Fruit fly (Drosophila melanogaster) whole organism, embryonic: ENCODE results near the gene CG5355.

ENCODE experiments used
- Bteb2 ChIP-seq: fragments of 200-800 bp; sonication (Bioruptor generic); optimal IDR thresholded peaks from 2 replicates; lab custom pipeline; 2016; ENCODE audit warnings: missing biosample characterization, missing genetic modification characterization
- CG11247 ChIP-seq: fragments of 200-800 bp; sonication (Bioruptor generic); IDR thresholded peaks from 2 replicates; pipeline ENCODE4 v1.3.6; 2022; ENCODE audit warnings: missing biosample characterization, missing genetic modification characterization
- CG12744 ChIP-seq: fragments of 200-800 bp; sonication (Bioruptor generic); optimal IDR thresholded peaks from 2 replicates; lab custom pipeline; 2016; ENCODE audit warnings: missing biosample characterization, missing genetic modification characterization
- CG12769 ChIP-seq: fragments of 200-800 bp; sonication (Bioruptor generic); optimal IDR thresholded peaks from 2 replicates; lab custom pipeline; 2019; ENCODE audit warnings: missing biosample characterization, mild to moderate bottlenecking, missing genetic modification characterization, moderate library complexity
- CG16863 ChIP-seq: fragments of 200-800 bp; sonication (Bioruptor generic); optimal IDR thresholded peaks from 3 replicates; lab custom pipeline; 2016; ENCODE audit warnings: missing biosample characterization, missing genetic modification characterization
- CG3163 ChIP-seq: fragments of 200-800 bp; sonication (Bioruptor generic); optimal IDR thresholded peaks from 3 replicates; lab custom pipeline; 2016; ENCODE audit warnings: missing biosample characterization, missing genetic modification characterization
- CG34224 ChIP-seq: fragments of 200-800 bp; sonication (Bioruptor generic); IDR thresholded peaks from 3 replicates; pipeline ENCODE4 v1.3.6; 2022; ENCODE audit warnings: missing biosample characterization, missing genetic modification characterization; ENCODE audit not compliant: partially characterized antibody
- CG3995 ChIP-seq: fragments of 200-800 bp; sonication (Bioruptor generic); optimal IDR thresholded peaks from 3 replicates; lab custom pipeline; 2016; ENCODE audit warnings: missing biosample characterization, missing genetic modification characterization
- CG42726 ChIP-seq: fragments of 200-800 bp; sonication (Bioruptor generic); IDR thresholded peaks from 2 replicates; pipeline ENCODE4 v1.3.6; 2022; ENCODE audit warnings: missing biosample characterization, missing genetic modification characterization; ENCODE audit not compliant: partially characterized antibody
- CG4282 ChIP-seq: fragments of 200-800 bp; sonication (Bioruptor generic); optimal IDR thresholded peaks from 2 replicates; lab custom pipeline; 2016; ENCODE audit warnings: missing biosample characterization, missing genetic modification characterization
- CG4707 ChIP-seq: fragments of 200-800 bp; sonication (Bioruptor generic); optimal IDR thresholded peaks from 2 replicates; lab custom pipeline; 2018; ENCODE audit warnings: missing biosample characterization, mild to moderate bottlenecking, missing genetic modification characterization, moderate library complexity
- CG6689 ChIP-seq: fragments of 200-800 bp; sonication (Bioruptor generic); IDR thresholded peaks from 2 replicates; pipeline ENCODE4 v1.3.6; 2022; ENCODE audit warnings: missing biosample characterization, missing genetic modification characterization
- CG9215 ChIP-seq: fragments of 200-800 bp; sonication (Bioruptor generic); IDR thresholded peaks from 2 replicates; pipeline ENCODE4 v1.3.6; 2022; ENCODE audit warnings: missing biosample characterization, missing genetic modification characterization
- CG9817 ChIP-seq: fragments of 200-800 bp; sonication (Bioruptor generic); optimal IDR thresholded peaks from 2 replicates; lab custom pipeline; 2018; ENCODE audit warnings: missing biosample characterization, mild to moderate bottlenecking, missing genetic modification characterization, moderate library complexity
- D19A ChIP-seq: fragments of 200-800 bp; optimal IDR thresholded peaks from 3 replicates; lab custom pipeline; 2019; ENCODE audit warnings: missing biosample characterization, mild to moderate bottlenecking, missing genetic modification characterization, moderate library complexity
- D19B ChIP-seq: fragments of 200-800 bp; sonication (Bioruptor generic); optimal IDR thresholded peaks from 2 replicates; lab custom pipeline; 2017; ENCODE audit warnings: missing biosample characterization, mild to moderate bottlenecking, missing genetic modification characterization
- Deaf1 ChIP-seq: fragments of 200-800 bp; optimal IDR thresholded peaks from 3 replicates; lab custom pipeline; 2019; ENCODE audit warnings: missing biosample characterization, mild to moderate bottlenecking, missing genetic modification characterization, moderate library complexity
- Elba2 ChIP-seq: fragments of 200-800 bp; sonication (Bioruptor generic); optimal IDR thresholded peaks from 3 replicates; lab custom pipeline; 2016; ENCODE audit warnings: missing biosample characterization, missing genetic modification characterization
- HLH3B ChIP-seq: fragments of 200-800 bp; sonication (Bioruptor generic); IDR thresholded peaks from 2 replicates; pipeline ENCODE4 v1.3.6; 2022; ENCODE audit warnings: missing biosample characterization, missing genetic modification characterization
- Myb ChIP-seq: fragments of 200-800 bp; sonication (Bioruptor generic); optimal IDR thresholded peaks from 2 replicates; lab custom pipeline; 2016; ENCODE audit warnings: missing biosample characterization, missing genetic modification characterization
- NFAT ChIP-seq: fragments of 200-800 bp; sonication (Bioruptor generic); IDR thresholded peaks from 2 replicates; pipeline ENCODE4 v1.3.6; 2022; ENCODE audit warnings: missing biosample characterization, missing genetic modification characterization
- Rx ChIP-seq: fragments of 200-800 bp; sonication (Bioruptor generic); IDR thresholded peaks from 2 replicates; pipeline ENCODE4 v1.3.6; 2022; ENCODE audit warnings: missing biosample characterization, missing genetic modification characterization
- Scr ChIP-seq: fragments of 200-800 bp; sonication (Bioruptor generic); IDR thresholded peaks from 2 replicates; pipeline ENCODE4 v1.3.6; 2022; ENCODE audit warnings: missing biosample characterization, missing genetic modification characterization; ENCODE audit not compliant: partially characterized antibody
- Sin3A ChIP-seq: fragments of >200 bp; optimal IDR thresholded peaks from 2 replicates; lab custom pipeline; 2018
- ara ChIP-seq: fragments of 200-800 bp; sonication (Bioruptor generic); IDR thresholded peaks from 2 replicates; pipeline ENCODE4 v1.3.6; 2022; ENCODE audit warnings: missing biosample characterization, missing genetic modification characterization
- br ChIP-seq: fragments of >200 bp; optimal IDR thresholded peaks from 2 replicates; lab custom pipeline; 2017
- cas ChIP-seq: fragments of 200-800 bp; sonication (Bioruptor generic); IDR thresholded peaks from 2 replicates; pipeline ENCODE4 v1.3.6; 2022; ENCODE audit warnings: missing biosample characterization, missing genetic modification characterization
- ci ChIP-seq: fragments of 200-800 bp; sonication (Bioruptor generic); IDR thresholded peaks from 3 replicates; pipeline ENCODE4 v1.3.6; 2022; ENCODE audit warnings: missing biosample characterization, missing genetic modification characterization
- corto ChIP-seq: fragments of 200-800 bp; sonication (Bioruptor generic); optimal IDR thresholded peaks from 2 replicates; lab custom pipeline; 2016; ENCODE audit warnings: missing biosample characterization, mild to moderate bottlenecking, missing genetic modification characterization, moderate library complexity
- dati ChIP-seq: fragments of 200-800 bp; sonication (Bioruptor generic); IDR thresholded peaks from 2 replicates; pipeline ENCODE4 v1.3.6; 2022; ENCODE audit warnings: missing biosample characterization, missing genetic modification characterization
- emc ChIP-seq: fragments of 200-800 bp; sonication (Bioruptor generic); optimal IDR thresholded peaks from 2 replicates; lab custom pipeline; 2016; ENCODE audit warnings: missing biosample characterization, missing genetic modification characterization
- exex ChIP-seq: fragments of 200-800 bp; sonication (Bioruptor generic); optimal IDR thresholded peaks from 4 replicates; lab custom pipeline; 2018; ENCODE audit warnings: missing biosample characterization, mild to moderate bottlenecking, missing genetic modification characterization, moderate library complexity
- fd102C ChIP-seq: fragments of 200-800 bp; sonication (Bioruptor generic); optimal IDR thresholded peaks from 2 replicates; lab custom pipeline; 2018; ENCODE audit warnings: missing biosample characterization, mild to moderate bottlenecking, missing genetic modification characterization, moderate library complexity
- grau ChIP-seq: fragments of 200-800 bp; optimal IDR thresholded peaks from 3 replicates; lab custom pipeline; 2019; ENCODE audit warnings: missing biosample characterization, mild to moderate bottlenecking, missing genetic modification characterization, moderate library complexity
- grn ChIP-seq: fragments of 200-800 bp; sonication (Bioruptor generic); optimal IDR thresholded peaks from 3 replicates; lab custom pipeline; 2017; ENCODE audit warnings: missing biosample characterization, missing genetic modification characterization
- gsb ChIP-seq: fragments of 200-800 bp; sonication (Bioruptor generic); IDR thresholded peaks from 2 replicates; pipeline ENCODE4 v1.3.6; 2022; ENCODE audit warnings: missing biosample characterization, missing genetic modification characterization
- ham ChIP-seq: fragments of 200-800 bp; sonication (Bioruptor generic); IDR thresholded peaks from 2 replicates; pipeline ENCODE4 v1.3.6; 2022; ENCODE audit warnings: missing biosample characterization, missing genetic modification characterization
- hbn ChIP-seq: fragments of 200-800 bp; sonication (Bioruptor generic); IDR thresholded peaks from 2 replicates; pipeline ENCODE4 v1.3.6; 2022; ENCODE audit warnings: missing biosample characterization, missing genetic modification characterization; ENCODE audit not compliant: partially characterized antibody
- ind ChIP-seq: fragments of 200-800 bp; sonication (Bioruptor generic); optimal IDR thresholded peaks from 3 replicates; lab custom pipeline; 2016; ENCODE audit warnings: missing biosample characterization, missing genetic modification characterization
- klu ChIP-seq: fragments of 200-800 bp; sonication (Bioruptor generic); IDR thresholded peaks from 2 replicates; pipeline ENCODE4 v1.3.6; 2022; ENCODE audit warnings: missing biosample characterization, missing genetic modification characterization
- lbe ChIP-seq: fragments of 200-800 bp; sonication (Bioruptor generic); optimal IDR thresholded peaks from 2 replicates; lab custom pipeline; 2016; ENCODE audit warnings: missing biosample characterization, mild to moderate bottlenecking, missing genetic modification characterization
- mam ChIP-seq: fragments of 200-800 bp; sonication (Bioruptor generic); optimal IDR thresholded peaks from 3 replicates; lab custom pipeline; 2016; ENCODE audit warnings: missing biosample characterization, missing genetic modification characterization
- org-1 ChIP-seq: fragments of 200-800 bp; sonication (Bioruptor generic); optimal IDR thresholded peaks from 2 replicates; lab custom pipeline; 2017; ENCODE audit warnings: missing biosample characterization, missing genetic modification characterization
- psq ChIP-seq: fragments of 200-800 bp; sonication (Bioruptor generic); optimal IDR thresholded peaks from 2 replicates; lab custom pipeline; 2017; ENCODE audit warnings: missing biosample characterization, missing genetic modification characterization
- schlank ChIP-seq: fragments of 200-800 bp; sonication (Bioruptor generic); optimal IDR thresholded peaks from 2 replicates; lab custom pipeline; 2018; ENCODE audit warnings: missing biosample characterization, mild to moderate bottlenecking, missing genetic modification characterization
- sens-2 ChIP-seq: fragments of 200-800 bp; sonication (Bioruptor generic); IDR thresholded peaks from 2 replicates; pipeline ENCODE4 v1.3.6; 2022; ENCODE audit warnings: missing biosample characterization, missing genetic modification characterization
- shn ChIP-seq: fragments of 200-800 bp; sonication (Bioruptor generic); optimal IDR thresholded peaks from 3 replicates; lab custom pipeline; 2016; ENCODE audit warnings: missing biosample characterization, missing genetic modification characterization
- slbo ChIP-seq: fragments of 200-800 bp; sonication (Bioruptor generic); IDR thresholded peaks from 2 replicates; pipeline ENCODE4 v1.3.6; 2022; ENCODE audit warnings: missing biosample characterization, missing genetic modification characterization
- twi ChIP-seq: fragments of 200-800 bp; optimal IDR thresholded peaks from 2 replicates; lab custom pipeline; 2019; ENCODE audit warnings: missing biosample characterization, mild to moderate bottlenecking, missing genetic modification characterization, moderate library complexity
- usp ChIP-seq: fragments of >200 bp; optimal IDR thresholded peaks from 2 replicates; lab custom pipeline; 2017; ENCODE audit warnings: missing biosample characterization, missing genetic modification characterization
- vnd ChIP-seq: fragments of 200-800 bp; sonication (Bioruptor generic); IDR thresholded peaks from 3 replicates; pipeline ENCODE4 v1.3.6; 2022; ENCODE audit warnings: missing biosample characterization, missing genetic modification characterization; ENCODE audit not compliant: partially characterized antibody
- wor ChIP-seq: fragments of 200-800 bp; sonication (Bioruptor generic); IDR thresholded peaks from 2 replicates; pipeline ENCODE4 v1.3.6; 2022; ENCODE audit warnings: missing biosample characterization, missing genetic modification characterization

CG5355 gene

dm6 chr2L:10442048-10442790 is 29.0 kb upstream of the CG5355 start, which contains the start of gene loh (continued):
- TF ChIP-seq hbn (GFP tag; lab: Robert Waterston, UW) (no peak), twi (tag; lab: Kevin White, UChicago) (peak; percentile 42), lbe (GFP tag; lab: Kevin White, UChicago) (no peak), ham (GFP tag; lab: Robert Waterston, UW) (no peak), grn (GFP tag; lab: Kevin White, UChicago) (no peak), CG12744 (GFP tag; lab: Kevin White, UChicago) (no peak), Myb (GFP tag; lab: Kevin White, UChicago) (no peak), CG9215 (GFP tag; lab: Robert Waterston, UW) (no peak), Elba2 (GFP tag; lab: Kevin White, UChicago) (no peak), Rx (no peak), D19A (tag; lab: Kevin White, UChicago) (peak; percentile 74), schlank (no peak), HLH3B (GFP tag; lab: Robert Waterston, UW) (0 out of 2 replicates have a peak, but pooled peaks have one; percentile 45), CG34224 (GFP tag; lab: Robert Waterston, UW) (no peak), klu (GFP tag; lab: Robert Waterston, UW) (no peak), ind (peak; percentile 51), ci (GFP tag; lab: Robert Waterston, UW) (peak; percentile 65; the same call in 2 of the 3 replicates), CG3163 (GFP tag; lab: Kevin White, UChicago) (no peak), shn (GFP tag; lab: Kevin White, UChicago) (no peak), CG4282 (no peak), Sin3A (lab: Kevin White, UChicago) (no peak), CG4707 (GFP tag; lab: Kevin White, UChicago) (no peak), wor (GFP tag; lab: Robert Waterston, UW) (no peak), mam (no peak), D19B (peak; percentile 36), fd102C (GFP tag; lab: Kevin White, UChicago) (no peak), NFAT (GFP tag; lab: Robert Waterston, UW) (no peak), CG9817 (tag; lab: Kevin White, UChicago) (no peak), vnd (GFP tag; lab: Robert Waterston, UW) (no peak), br (lab: Kevin White, UChicago) (no peak), CG42726 (GFP tag; lab: Robert Waterston, UW) (no peak), Deaf1 (tag; lab: Kevin White, UChicago) (no peak), CG16863 (GFP tag; lab: Kevin White, UChicago) (no peak), gsb (no peak), Scr (no peak), dati (GFP tag; lab: Robert Waterston, UW) (no peak), usp (GFP tag; lab: Kevin White, UChicago) (no peak), cas (GFP tag; lab: Robert Waterston, UW) (no peak), ara (GFP tag; lab: Robert Waterston, UW) (no peak; the same call in 1 of the 2 replicates), CG3995 (GFP tag; lab: Kevin White, UChicago) (no peak), emc (no peak), CG12769 (tag; lab: Kevin White, UChicago) (peak; percentile 24), CG11247 (GFP tag; lab: Robert Waterston, UW) (no peak), exex (no peak), grau (peak; percentile 72), psq (no peak), slbo (GFP tag; lab: Robert Waterston, UW) (no peak), Bteb2 (GFP tag; lab: Kevin White, UChicago) (no peak), corto (GFP tag; lab: Kevin White, UChicago) (no peak), sens-2 (GFP tag; lab: Robert Waterston, UW) (no peak), CG6689 (GFP tag; lab: Robert Waterston, UW) (peak; percentile 55), org-1 (GFP tag; lab: Kevin White, UChicago) (no peak)
